Fruit fly (Drosophila melanogaster) whole organism, wandering third instar larva: ENCODE measurements around the gene okr.

ENCODE experiments used
- Abd-B ChIP-seq: fragments of >200 bp; optimal IDR thresholded peaks from 2 replicates; lab custom pipeline; 2017; ENCODE audit warnings: missing biosample characterization, missing genetic modification characterization
- CG32264 ChIP-seq: fragments of 200-800 bp; sonication (Bioruptor generic); optimal IDR thresholded peaks from 2 replicates; lab custom pipeline; 2016; ENCODE audit warnings: missing biosample characterization, missing genetic modification characterization
- CG9705 ChIP-seq: fragments of 200-800 bp; sonication (Bioruptor generic); optimal IDR thresholded peaks from 2 replicates; lab custom pipeline; 2018; ENCODE audit warnings: missing biosample characterization, mild to moderate bottlenecking, missing genetic modification characterization
- CrebA ChIP-seq: fragments of 200-800 bp; sonication (Bioruptor generic); optimal IDR thresholded peaks from 2 replicates; lab custom pipeline; 2016; ENCODE audit warnings: missing biosample characterization, mild to moderate bottlenecking, missing genetic modification characterization, borderline replicate concordance
- Dfd ChIP-seq: fragments of >200 bp; optimal IDR thresholded peaks from 2 replicates; lab custom pipeline; 2017; ENCODE audit warnings: missing biosample characterization, missing genetic modification characterization
- Dif ChIP-seq: fragments of 200-275, 200-300 bp; sonication (Bioruptor generic); optimal IDR thresholded peaks from 2 replicates; lab custom pipeline; 2018; ENCODE audit warnings: missing biosample characterization, missing genetic modification characterization; ENCODE audit not compliant: partially characterized antibody
- GATAd ChIP-seq: sonication (Bioruptor generic); optimal IDR thresholded peaks from 2 replicates; lab custom pipeline; 2016; ENCODE audit warnings: missing biosample characterization, missing genetic modification characterization
- HLH106 ChIP-seq: fragments of 200-800 bp; optimal IDR thresholded peaks from 3 replicates; lab custom pipeline; 2019; ENCODE audit warnings: missing biosample characterization, mild to moderate bottlenecking, missing genetic modification characterization, moderate library complexity
- Hnf4 ChIP-seq: fragments of 200-800 bp; sonication (Bioruptor generic); optimal IDR thresholded peaks from 2 replicates; lab custom pipeline; 2016; ENCODE audit warnings: missing biosample characterization, mild to moderate bottlenecking, missing genetic modification characterization
- Hr78 ChIP-seq: fragments of >200 bp; optimal IDR thresholded peaks from 2 replicates; lab custom pipeline; 2017; ENCODE audit warnings: missing biosample characterization, missing genetic modification characterization
- Hr83 ChIP-seq: fragments of 200-300 bp; sonication (Bioruptor generic); optimal IDR thresholded peaks from 2 replicates; lab custom pipeline; 2016; ENCODE audit warnings: missing biosample characterization, mild to moderate bottlenecking, missing genetic modification characterization, moderate library complexity; ENCODE audit not compliant: poor library complexity, severe bottlenecking
- Jra ChIP-seq: sonication (Bioruptor generic); optimal IDR thresholded peaks from 2 replicates; lab custom pipeline; 2016; ENCODE audit warnings: missing biosample characterization, missing genetic modification characterization
- Mio ChIP-seq: sonication (Bioruptor generic); optimal IDR thresholded peaks from 2 replicates; lab custom pipeline; 2016; ENCODE audit warnings: missing biosample characterization, missing genetic modification characterization
- Myc ChIP-seq: fragments of >200 bp; optimal IDR thresholded peaks from 2 replicates; lab custom pipeline; 2017
- N ChIP-seq: fragments of >200 bp; optimal IDR thresholded peaks from 2 replicates; lab custom pipeline; 2018; ENCODE audit warnings: missing biosample characterization, missing external identifiers, missing genetic modification characterization
- OdsH ChIP-seq: fragments of 200-800 bp; sonication (Bioruptor generic); optimal IDR thresholded peaks from 2 replicates; lab custom pipeline; 2016; ENCODE audit warnings: missing biosample characterization, mild to moderate bottlenecking, missing genetic modification characterization
- Rel ChIP-seq, 2 experiments: fragments of 200-800 bp; sonication (Bioruptor generic) in 1 of 2; optimal IDR thresholded peaks; 2 replicates in 1 of 2; 3 replicates in 1 of 2; lab custom pipeline; 2016 to 2019; ENCODE audit warnings: mild to moderate bottlenecking in 2 of 2, missing biosample characterization in 2 of 2, missing genetic modification characterization in 2 of 2, moderate library complexity in 1 of 2
- Sp1 ChIP-seq: fragments of 200-800 bp; sonication (Bioruptor generic); optimal IDR thresholded peaks from 3 replicates; lab custom pipeline; 2019; ENCODE audit warnings: missing biosample characterization, mild to moderate bottlenecking, missing genetic modification characterization, moderate library complexity
- Vsx2 ChIP-seq: fragments of 200-300, 225-300 bp; sonication (Bioruptor generic); optimal IDR thresholded peaks from 2 replicates; lab custom pipeline; 2018; ENCODE audit warnings: missing biosample characterization, missing genetic modification characterization; ENCODE audit not compliant: partially characterized antibody
- br ChIP-seq: fragments of 200-800 bp; sonication (Bioruptor generic); optimal IDR thresholded peaks from 2 replicates; lab custom pipeline; 2016; ENCODE audit warnings: missing biosample characterization, missing genetic modification characterization
- brk ChIP-seq: fragments of 200-800 bp; sonication (Bioruptor generic); optimal IDR thresholded peaks from 2 replicates; lab custom pipeline; 2016; ENCODE audit warnings: missing biosample characterization, mild to moderate bottlenecking, missing genetic modification characterization
- dl ChIP-seq, 2 experiments: fragments of 175-275, 200-275 bp in 1 of 2; fragments of 200-275 bp in 1 of 2; sonication (Bioruptor generic); optimal IDR thresholded peaks; lab custom pipeline; 2018; ENCODE audit warnings: mild to moderate bottlenecking in 2 of 2, missing biosample characterization in 2 of 2, missing genetic modification characterization in 2 of 2, moderate library complexity in 2 of 2; ENCODE audit not compliant: partially characterized antibody in 2 of 2, insufficient read depth in 1 of 2
- dmrt93B ChIP-seq: fragments of 200-800 bp; sonication (Bioruptor generic); optimal IDR thresholded peaks from 2 replicates; lab custom pipeline; 2018; ENCODE audit warnings: missing biosample characterization, mild to moderate bottlenecking, missing genetic modification characterization
- dsf ChIP-seq: sonication (Bioruptor generic); optimal IDR thresholded peaks from 2 replicates; lab custom pipeline; 2016; ENCODE audit warnings: missing biosample characterization, missing genetic modification characterization, borderline replicate concordance
- ey ChIP-seq: fragments of 200-800 bp; sonication (Bioruptor generic); optimal IDR thresholded peaks from 2 replicates; lab custom pipeline; 2016; ENCODE audit warnings: missing biosample characterization, missing genetic modification characterization
- foxo ChIP-seq, 2 experiments: fragments of 200-800 bp; sonication (Bioruptor generic); optimal IDR thresholded peaks; 2 replicates in 1 of 2; 3 replicates in 1 of 2; lab custom pipeline; 2016 to 2017; ENCODE audit warnings: missing biosample characterization in 2 of 2, missing genetic modification characterization in 2 of 2
- fru ChIP-seq: fragments of 200-800 bp; sonication (Bioruptor generic); optimal IDR thresholded peaks from 3 replicates; lab custom pipeline; 2016; ENCODE audit warnings: missing biosample characterization, mild to moderate bottlenecking, missing genetic modification characterization
- h ChIP-seq: fragments of 200-800 bp; sonication (Bioruptor generic); optimal IDR thresholded peaks from 3 replicates; lab custom pipeline; 2016; ENCODE audit warnings: missing biosample characterization, mild to moderate bottlenecking, missing genetic modification characterization
- jim ChIP-seq: fragments of 175-275, 200-325 bp; sonication (Bioruptor generic); optimal IDR thresholded peaks from 2 replicates; lab custom pipeline; 2016; ENCODE audit warnings: missing biosample characterization, mild to moderate bottlenecking, missing genetic modification characterization
- lola ChIP-seq: fragments of >200 bp; optimal IDR thresholded peaks from 2 replicates; lab custom pipeline; 2017; ENCODE audit warnings: missing biosample characterization, missing genetic modification characterization
- pan ChIP-seq: fragments of >200 bp; optimal IDR thresholded peaks from 2 replicates; lab custom pipeline; 2017
- psq ChIP-seq: fragments of 200-800 bp; sonication (Bioruptor generic); optimal IDR thresholded peaks from 3 replicates; lab custom pipeline; 2017; ENCODE audit warnings: missing biosample characterization, mild to moderate bottlenecking, missing genetic modification characterization, moderate library complexity
- rgr ChIP-seq: fragments of 200-800 bp; sonication (Bioruptor generic); optimal IDR thresholded peaks from 3 replicates; lab custom pipeline; 2016; ENCODE audit warnings: missing biosample characterization, mild to moderate bottlenecking, missing genetic modification characterization
- sage ChIP-seq: fragments of 200-800 bp; sonication (Bioruptor generic); optimal IDR thresholded peaks from 2 replicates; lab custom pipeline; 2016; ENCODE audit warnings: missing biosample characterization, mild to moderate bottlenecking, missing genetic modification characterization
- sv ChIP-seq: fragments of 200-800 bp; sonication (Bioruptor generic); optimal IDR thresholded peaks from 3 replicates; lab custom pipeline; 2016; ENCODE audit warnings: missing biosample characterization, missing genetic modification characterization
- tai ChIP-seq: sonication (Bioruptor generic); optimal IDR thresholded peaks from 2 replicates; lab custom pipeline; 2016; ENCODE audit warnings: missing biosample characterization, missing genetic modification characterization
- usp ChIP-seq: fragments of >200 bp; optimal IDR thresholded peaks from 2 replicates; lab custom pipeline; 2017; ENCODE audit warnings: missing biosample characterization, missing genetic modification characterization
- woc ChIP-seq: sonication (Bioruptor generic); optimal IDR thresholded peaks from 2 replicates; lab custom pipeline; 2016; ENCODE audit warnings: missing biosample characterization, mild to moderate bottlenecking, missing genetic modification characterization

Gene okr

dm6 chr2L:2993702-2994101, 1.1 kb upstream of the okr start:
- no peak for TF ChIP-seq ey (GFP tag; lab: Kevin White, UChicago)
- TF ChIP-seq HLH106 = no peak
- no peak for TF ChIP-seq Hr78 (GFP tag; lab: Kevin White, UChicago)
- no peak for TF ChIP-seq Hnf4 (GFP tag; lab: Kevin White, UChicago)
- TF ChIP-seq foxo (GFP tag; optimal IDR thresholded peaks at IDR 0.05; lab: Kevin White, UChicago) = no peak
- no peak for TF ChIP-seq Mio (GFP tag; lab: Kevin White, UChicago)
- TF ChIP-seq psq = no peak
- no peak for TF ChIP-seq dsf (GFP tag; lab: Kevin White, UChicago)
- TF ChIP-seq pan = no peak
- TF ChIP-seq GATAd = no peak
- no peak for TF ChIP-seq woc (GFP tag; lab: Kevin White, UChicago)
- TF ChIP-seq Abd-B (GFP tag; lab: Kevin White, UChicago) = no peak
- no peak for TF ChIP-seq tai (GFP tag; lab: Kevin White, UChicago)
- TF ChIP-seq CG9705 (GFP tag; lab: Kevin White, UChicago) = no peak

- TF ChIP-seq dsf (GFP tag; lab: Kevin White, UChicago) (no peak), CG9705 (GFP tag; lab: Kevin White, UChicago) (no peak), woc (GFP tag; lab: Kevin White, UChicago) (no peak), CG32264 (GFP tag; lab: Kevin White, UChicago) (no peak), Mio (GFP tag; lab: Kevin White, UChicago) (no peak), ey (GFP tag; lab: Kevin White, UChicago) (no peak), Abd-B (GFP tag; lab: Kevin White, UChicago) (no peak), Vsx2 (no peak), psq (no peak), Myc (lab: Kevin White, UChicago) (no peak), OdsH (GFP tag; lab: Kevin White, UChicago) (no peak), rgr (GFP tag; lab: Kevin White, UChicago) (no peak)
- TF ChIP-seq, all 38 proteins: peak for 0
Observed at dm6 chr2L:2993236-2993635, 677 bp upstream of the okr start.

- TF ChIP-seq sv (GFP tag; lab: Kevin White, UChicago) (peak; percentile 80), Abd-B (GFP tag; lab: Kevin White, UChicago) (no peak), HLH106 (peak; percentile 92), Dif (GFP tag; lab: Kevin White, UChicago) (no peak), CrebA (GFP tag; lab: Kevin White, UChicago) (no peak), Sp1 (peak; percentile 84), woc (GFP tag; lab: Kevin White, UChicago) (no peak), CG9705 (GFP tag; lab: Kevin White, UChicago) (peak; percentile 79), Hnf4 (GFP tag; lab: Kevin White, UChicago) (no peak), Rel (GFP tag; optimal IDR thresholded peaks at IDR 0.05; lab: Kevin White, UChicago) (no peak), Rel (tag; optimal IDR thresholded peaks at IDR 0.05; lab: Kevin White, UChicago) (peak; percentile 41), Mio (GFP tag; lab: Kevin White, UChicago) (no peak), usp (GFP tag; lab: Kevin White, UChicago) (no peak), N (no peak), foxo (GFP tag; optimal IDR thresholded peaks at IDR 0.05; lab: Kevin White, UChicago) (peak in 1 of 2 experiments; percentile 91), Dfd (no peak), rgr (GFP tag; lab: Kevin White, UChicago) (peak; percentile 84), Vsx2 (no peak), Hr83 (GFP tag; lab: Kevin White, UChicago) (peak; percentile 34), Jra (GFP tag; lab: Kevin White, UChicago) (no peak), fru (GFP tag; lab: Kevin White, UChicago) (no peak), lola (no peak), Myc (lab: Kevin White, UChicago) (peak; percentile 73), psq (peak; percentile 84), jim (no peak), OdsH (GFP tag; lab: Kevin White, UChicago) (peak; percentile 80), pan (no peak), h (GFP tag; lab: Kevin White, UChicago) (no peak), GATAd (peak; percentile 56), tai (GFP tag; lab: Kevin White, UChicago) (no peak), ey (GFP tag; lab: Kevin White, UChicago) (peak; percentile 72), Hr78 (GFP tag; lab: Kevin White, UChicago) (no peak), dl (GFP tag; optimal IDR thresholded peaks at IDR 0.05; lab: Kevin White, UChicago; ENCODE audit: insufficient read depth in 1 of 2, partially characterized antibody in 2 of 2) (no peak), sage (GFP tag; lab: Kevin White, UChicago) (no peak), brk (GFP tag; lab: Kevin White, UChicago) (no peak), dmrt93B (GFP tag; lab: Kevin White, UChicago) (no peak), CG32264 (GFP tag; lab: Kevin White, UChicago) (no peak), dsf (GFP tag; lab: Kevin White, UChicago) (no peak), br (GFP tag; lab: Kevin White, UChicago) (no peak)
Observed at dm6 chr2L:2987681-2988381, 4.7 kb downstream of the okr start, which contains the start of the genes Chd1 and Bem46. TSS of gene Chd1 (minus strand) at chr2L:2987723. TSS of gene Bem46 (plus strand) at chr2L:2988116.
